Worm (Caenorhabditis elegans) whole organism, mixed stage, embryonic: ENCODE measurements around the gene ttr-26.

Experiments
- M03D4.4 ChIP-seq: sonication (generic microtip); optimal IDR thresholded peaks from 2 replicates; lab custom pipeline; 2017; ENCODE audit warnings: mild to moderate bottlenecking, missing genetic modification characterization, missing compliant biosample characterization
- bed-3 ChIP-seq: fragments of 200-800 bp; sonication (Bioruptor generic); optimal IDR thresholded peaks from 3 replicates; lab custom pipeline; 2018; ENCODE audit warnings: mild to moderate bottlenecking, missing genetic modification characterization, moderate library complexity, missing compliant biosample characterization
- blmp-1 ChIP-seq: fragments of 150-350 bp; optimal IDR thresholded peaks from 2 replicates; lab custom pipeline; 2014; ENCODE audit warnings: missing biosample characterization, missing genetic modification characterization
- ceh-39 ChIP-seq: fragments of 150-350 bp; optimal IDR thresholded peaks from 2 replicates; lab custom pipeline; 2014; ENCODE audit warnings: missing biosample characterization, missing genetic modification characterization
- ceh-43 ChIP-seq: fragments of 200-800 bp; sonication (Bioruptor generic); optimal IDR thresholded peaks from 2 replicates; lab custom pipeline; 2018; ENCODE audit warnings: mild to moderate bottlenecking, missing genetic modification characterization, moderate library complexity, missing compliant biosample characterization
- ceh-83 ChIP-seq: fragments of 200-800 bp; sonication (Bioruptor generic); optimal IDR thresholded peaks from 2 replicates; lab custom pipeline; 2018; ENCODE audit warnings: mild to moderate bottlenecking, missing genetic modification characterization, missing compliant biosample characterization
- ces-1 ChIP-seq: fragments of 150-350 bp; optimal IDR thresholded peaks from 2 replicates; lab custom pipeline; 2014; ENCODE audit warnings: missing biosample characterization, missing genetic modification reagents, missing genetic modification characterization
- cnd-1 ChIP-seq: fragments of 200-800 bp; sonication (Bioruptor generic); optimal IDR thresholded peaks from 2 replicates; lab custom pipeline; 2018; ENCODE audit warnings: mild to moderate bottlenecking, missing genetic modification characterization, missing compliant biosample characterization
- drap-1 ChIP-seq: fragments of 200-800 bp; sonication (Bioruptor generic); optimal IDR thresholded peaks from 3 replicates; lab custom pipeline; 2018; ENCODE audit warnings: mild to moderate bottlenecking, missing genetic modification characterization, missing compliant biosample characterization
- elt-1 ChIP-seq: sonication (generic microtip); optimal IDR thresholded peaks from 2 replicates; lab custom pipeline; 2017; ENCODE audit warnings: missing genetic modification characterization, mild to moderate bottlenecking, missing compliant biosample characterization, antibody characterized with exemption, moderate library complexity, borderline replicate concordance; ENCODE audit not compliant: insufficient read depth
- elt-3 ChIP-seq: fragments of 150-350 bp; optimal IDR thresholded peaks from 2 replicates; lab custom pipeline; 2014; ENCODE audit warnings: missing biosample characterization, missing genetic modification characterization
- flh-1 ChIP-seq: fragments of 200-800 bp; sonication (Bioruptor generic); optimal IDR thresholded peaks from 2 replicates; lab custom pipeline; 2018; ENCODE audit warnings: mild to moderate bottlenecking, missing genetic modification characterization, moderate library complexity, missing compliant biosample characterization
- ham-2 ChIP-seq: fragments of 200-800 bp; sonication (Bioruptor generic); optimal IDR thresholded peaks from 2 replicates; lab custom pipeline; 2018; ENCODE audit warnings: mild to moderate bottlenecking, missing genetic modification characterization, missing compliant biosample characterization
- hlh-1 ChIP-seq: fragments of 150-350 bp; optimal IDR thresholded peaks from 2 replicates; lab custom pipeline; 2014; ENCODE audit warnings: missing biosample characterization, missing genetic modification reagents, missing genetic modification characterization
- lin-13 ChIP-seq: fragments of 150-350 bp; optimal IDR thresholded peaks from 2 replicates; lab custom pipeline; 2014; ENCODE audit warnings: missing biosample characterization, missing genetic modification characterization
- lin-32 ChIP-seq: fragments of 200-800 bp; sonication (Bioruptor generic); optimal IDR thresholded peaks from 2 replicates; lab custom pipeline; 2018; ENCODE audit warnings: mild to moderate bottlenecking, missing genetic modification characterization, missing compliant biosample characterization
- lsy-2 ChIP-seq: fragments of 150-350 bp; optimal IDR thresholded peaks from 2 replicates; lab custom pipeline; 2014; ENCODE audit warnings: missing biosample characterization, missing genetic modification characterization
- mab-5 ChIP-seq: fragments of 150-350 bp; optimal IDR thresholded peaks from 2 replicates; lab custom pipeline; 2014; ENCODE audit warnings: missing biosample characterization, missing genetic modification characterization
- mls-2 ChIP-seq: sonication (generic microtip); optimal IDR thresholded peaks from 2 replicates; lab custom pipeline; 2016; ENCODE audit warnings: mild to moderate bottlenecking, missing genetic modification characterization, moderate library complexity, missing compliant biosample characterization
- nhr-12 ChIP-seq: fragments of 150-350 bp; optimal IDR thresholded peaks from 2 replicates; lab custom pipeline; 2014; ENCODE audit warnings: missing biosample characterization, missing genetic modification characterization
- nhr-2 ChIP-seq: fragments of 150-350 bp; optimal IDR thresholded peaks from 2 replicates; lab custom pipeline; 2014; ENCODE audit warnings: missing biosample characterization, missing genetic modification characterization
- nhr-237 ChIP-seq: fragments of 150-350 bp; optimal IDR thresholded peaks from 2 replicates; lab custom pipeline; 2014; ENCODE audit warnings: missing biosample characterization, missing genetic modification characterization
- nhr-28 ChIP-seq: fragments of 150-350 bp; optimal IDR thresholded peaks from 2 replicates; lab custom pipeline; 2014; ENCODE audit warnings: missing biosample characterization, missing genetic modification characterization
- nhr-76 ChIP-seq: sonication (generic microtip); optimal IDR thresholded peaks from 2 replicates; lab custom pipeline; 2017; ENCODE audit warnings: missing biosample characterization, missing genetic modification characterization
- pha-4 ChIP-seq: fragments of 150-350 bp; optimal IDR thresholded peaks from 2 replicates; lab custom pipeline; 2018; ENCODE audit warnings: missing biosample characterization, missing genetic modification reagents, missing genetic modification characterization
- sem-2 ChIP-seq: fragments of 200-800 bp; sonication (Bioruptor generic); optimal IDR thresholded peaks from 2 replicates; lab custom pipeline; 2018; ENCODE audit warnings: mild to moderate bottlenecking, missing genetic modification characterization, missing compliant biosample characterization
- snpc-4 ChIP-seq: fragments of 150-350 bp; optimal IDR thresholded peaks from 2 replicates; lab custom pipeline; 2014; ENCODE audit warnings: missing biosample characterization, missing genetic modification characterization
- sptf-1 ChIP-seq: sonication (generic microtip); optimal IDR thresholded peaks from 2 replicates; lab custom pipeline; 2017; ENCODE audit warnings: mild to moderate bottlenecking, missing genetic modification characterization, moderate library complexity, missing compliant biosample characterization
- tbx-8 ChIP-seq: fragments of 200-800 bp; sonication (Bioruptor generic); optimal IDR thresholded peaks from 2 replicates; lab custom pipeline; 2018; ENCODE audit warnings: mild to moderate bottlenecking, missing genetic modification characterization, moderate library complexity, missing compliant biosample characterization
- unc-120 ChIP-seq: sonication (generic microtip); optimal IDR thresholded peaks from 2 replicates; lab custom pipeline; 2017; ENCODE audit warnings: missing genetic modification characterization, missing compliant biosample characterization; ENCODE audit not compliant: poor library complexity, severe bottlenecking
- unc-39 ChIP-seq: fragments of 150-350 bp; optimal IDR thresholded peaks from 2 replicates; lab custom pipeline; 2014; ENCODE audit warnings: missing biosample characterization, missing genetic modification characterization
- unc-62 ChIP-seq: fragments of 150-350 bp; optimal IDR thresholded peaks from 2 replicates; lab custom pipeline; 2014; ENCODE audit warnings: missing biosample characterization, missing genetic modification reagents, missing genetic modification characterization
- zip-8 ChIP-seq: fragments of 150-350 bp; optimal IDR thresholded peaks from 2 replicates; lab custom pipeline; 2014; ENCODE audit warnings: missing biosample characterization, missing genetic modification characterization
- ztf-11 ChIP-seq: fragments of 150-350 bp; optimal IDR thresholded peaks from 2 replicates; lab custom pipeline; 2014; ENCODE audit warnings: missing biosample characterization, missing genetic modification characterization

The ttr-26 gene

DNA sequence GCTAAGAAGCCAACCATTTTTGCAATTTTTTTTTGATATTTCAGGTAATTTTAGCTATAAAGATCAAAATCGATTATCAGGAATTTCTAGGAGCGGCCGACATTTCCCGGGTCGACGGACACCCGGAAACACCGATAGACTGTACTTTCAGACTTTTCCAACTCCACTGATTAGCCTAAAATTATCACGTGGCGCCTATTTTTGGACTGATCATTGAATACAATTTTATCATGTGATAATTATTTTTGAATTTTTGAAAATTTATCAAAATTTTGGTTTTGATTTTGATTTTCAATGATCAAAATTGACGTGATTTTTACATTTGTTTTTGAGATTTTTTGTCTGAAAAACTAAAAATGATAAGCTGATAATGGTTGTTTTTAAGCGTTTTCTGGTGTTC is 18.2 kb upstream of the ttr-26 start:
- TF ChIP-seq zip-8 (tag; lab: Kevin White, UChicago) (no peak), lsy-2 (tag; lab: Kevin White, UChicago) (no peak), cnd-1 (tag; lab: Kevin White, UChicago) (no peak), lin-32 (GFP tag; lab: Kevin White, UChicago) (no peak), nhr-28 (tag; lab: Kevin White, UChicago) (no peak), M03D4.4 (no peak), blmp-1 (tag; lab: Kevin White, UChicago) (no peak), mab-5 (no peak), ceh-39 (no peak), nhr-2 (tag; lab: Kevin White, UChicago) (no peak), unc-120 (tag; lab: Kevin White, UChicago) (no peak), ztf-11 (no peak), elt-1 (tag; lab: Kevin White, UChicago) (no peak), drap-1 (GFP tag; lab: Kevin White, UChicago) (no peak), unc-62 (no peak)
- TF ChIP-seq, all 35 proteins: peak for 0

DNA sequence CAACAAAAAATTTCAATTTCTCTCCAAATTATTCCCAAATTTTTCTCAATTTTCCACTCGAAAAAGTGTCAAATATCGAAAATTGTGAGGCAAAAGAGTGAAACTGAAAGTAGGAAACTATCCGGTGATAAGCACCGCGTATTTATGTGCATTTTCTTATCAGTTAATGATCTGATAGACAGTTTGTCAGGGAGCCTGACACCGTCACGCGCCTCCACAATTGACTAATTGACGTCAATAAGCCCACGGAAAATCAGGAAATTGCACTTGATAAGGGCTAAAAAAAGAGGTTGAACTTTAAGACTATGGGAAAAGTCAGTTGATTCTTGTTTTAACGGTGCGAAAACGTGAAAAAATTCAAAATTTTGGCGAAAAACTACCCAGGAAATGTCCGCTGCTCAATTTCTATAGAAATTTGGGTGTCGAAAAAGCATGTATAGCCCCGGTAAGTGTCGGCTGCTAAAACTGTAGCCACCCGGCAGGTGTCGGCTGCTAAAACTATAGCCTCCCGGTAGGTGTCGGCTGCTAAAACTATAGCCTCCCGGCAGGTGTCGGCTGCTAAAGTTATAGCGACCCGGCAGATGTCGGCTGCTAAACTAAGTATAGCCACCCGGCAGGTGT is 17.5 kb upstream of the ttr-26 start:
- no peak for TF ChIP-seq tbx-8
- TF ChIP-seq nhr-237 (tag; lab: Kevin White, UChicago): no peak
- no peak for TF ChIP-seq ces-1 (GFP tag; lab: Kevin White, UChicago)
- no peak for TF ChIP-seq ceh-83 (GFP tag; lab: Kevin White, UChicago)
- no peak for TF ChIP-seq lsy-2 (tag; lab: Kevin White, UChicago)
- no peak for TF ChIP-seq nhr-12 (tag; lab: Kevin White, UChicago)
- no peak for TF ChIP-seq sptf-1
- no peak for TF ChIP-seq unc-62
- TF ChIP-seq cnd-1 (tag; lab: Kevin White, UChicago): no peak
- TF ChIP-seq elt-3 (tag; lab: Kevin White, UChicago): no peak
- TF ChIP-seq lin-13 (tag; lab: Kevin White, UChicago): no peak
- no peak for TF ChIP-seq mls-2 (tag; lab: Kevin White, UChicago)
- no peak for TF ChIP-seq snpc-4 (tag; lab: Kevin White, UChicago)
- no peak for TF ChIP-seq ham-2 (GFP tag; lab: Kevin White, UChicago)
- no peak for TF ChIP-seq ceh-43 (GFP tag; lab: Kevin White, UChicago)
- TF ChIP-seq flh-1: no peak
- no peak for TF ChIP-seq M03D4.4
- no peak for TF ChIP-seq bed-3

DNA sequence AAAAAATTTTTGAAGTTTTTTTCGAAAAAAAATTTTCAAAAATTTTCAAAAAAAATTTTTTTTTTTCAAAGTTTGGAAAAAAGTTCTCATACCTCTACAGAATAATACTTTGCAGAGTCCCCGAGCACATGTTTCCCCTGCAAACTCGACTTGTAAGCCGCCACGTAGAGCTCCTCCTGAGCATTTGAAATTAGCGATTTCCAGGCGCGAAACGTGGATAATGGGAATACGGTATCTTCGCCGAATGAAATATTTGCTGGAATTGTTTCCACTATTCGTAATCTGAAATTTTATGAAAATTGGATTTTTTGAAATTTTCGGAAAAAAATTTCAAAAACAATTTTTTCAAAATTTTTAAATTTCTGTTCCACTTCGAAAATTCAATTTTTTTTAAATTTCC is 16.0 kb upstream of the ttr-26 start:
- no peak for TF ChIP-seq zip-8 (tag; lab: Kevin White, UChicago)
- TF ChIP-seq blmp-1 (tag; lab: Kevin White, UChicago): no peak
- TF ChIP-seq unc-120 (tag; lab: Kevin White, UChicago): no peak
- TF ChIP-seq, all 35 proteins: peak for 0

DNA sequence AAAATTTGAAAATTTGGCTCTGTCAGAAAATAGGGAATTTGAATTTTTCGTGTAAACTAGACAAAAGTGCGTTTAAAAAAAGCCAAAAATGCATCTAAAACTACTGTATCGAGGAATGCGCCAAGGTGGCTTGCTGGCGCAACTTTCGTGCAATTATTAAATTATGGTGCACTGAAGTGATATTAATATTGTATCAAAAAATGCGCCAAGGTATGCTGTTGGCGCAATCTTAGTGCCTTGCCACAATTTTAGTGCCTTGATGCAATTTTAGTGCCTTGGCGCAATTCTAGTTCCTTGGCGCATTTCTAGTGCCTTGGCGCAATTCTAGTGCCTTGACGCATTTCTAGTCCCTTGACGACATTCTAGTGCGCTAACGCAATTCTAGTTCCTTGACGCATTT is 15.0 kb upstream of the ttr-26 start:
- no peak for TF ChIP-seq nhr-237 (tag; lab: Kevin White, UChicago)
- TF ChIP-seq ztf-11: no peak
- TF ChIP-seq flh-1: no peak
- no peak for TF ChIP-seq ces-1 (GFP tag; lab: Kevin White, UChicago)
- no peak for TF ChIP-seq elt-3 (tag; lab: Kevin White, UChicago)
- no peak for TF ChIP-seq lin-13 (tag; lab: Kevin White, UChicago)
- TF ChIP-seq hlh-1 (tag; lab: Kevin White, UChicago): no peak
- TF ChIP-seq pha-4 (tag; lab: Kevin White, UChicago): no peak
- no peak for TF ChIP-seq nhr-28 (tag; lab: Kevin White, UChicago)
- no peak for TF ChIP-seq nhr-76 (tag; lab: Kevin White, UChicago)
- TF ChIP-seq ceh-43 (GFP tag; lab: Kevin White, UChicago): no peak

DNA sequence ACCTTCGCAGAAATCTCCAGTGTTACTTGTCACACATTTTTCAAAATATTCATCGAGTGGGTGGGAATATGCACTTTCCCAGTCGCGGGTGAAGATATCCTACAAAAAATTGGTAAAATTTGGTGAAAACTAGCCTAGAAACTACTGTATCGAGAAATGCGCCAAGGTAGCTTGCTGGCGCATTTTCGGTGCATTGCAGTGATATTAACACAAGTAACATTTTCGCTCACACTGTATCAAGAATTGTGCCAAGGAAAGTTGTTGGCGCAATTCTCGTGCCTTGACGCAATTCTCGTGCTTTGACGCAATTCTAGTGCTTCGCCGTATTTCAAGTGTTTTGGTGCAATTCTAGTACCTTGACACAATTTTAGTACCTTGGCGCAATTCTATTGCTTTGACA is 13.1 kb upstream of the ttr-26 start:
- TF ChIP-seq bed-3: no peak
- no peak for TF ChIP-seq unc-39 (tag; lab: Kevin White, UChicago)
- TF ChIP-seq elt-1 (tag; lab: Kevin White, UChicago): no peak
- no peak for TF ChIP-seq nhr-28 (tag; lab: Kevin White, UChicago)
- no peak for TF ChIP-seq tbx-8
- TF ChIP-seq elt-3 (tag; lab: Kevin White, UChicago): no peak
- peak; percentile 77 for TF ChIP-seq drap-1 (GFP tag; lab: Kevin White, UChicago)
- no peak for TF ChIP-seq nhr-2 (tag; lab: Kevin White, UChicago)
- no peak for TF ChIP-seq sem-2
- TF ChIP-seq ceh-43 (GFP tag; lab: Kevin White, UChicago): no peak
- TF ChIP-seq lsy-2 (tag; lab: Kevin White, UChicago): peak; percentile 16
